Worm (Caenorhabditis elegans): ENCODE results near the gene pmp-2.

pmp-2 gene

DNA sequence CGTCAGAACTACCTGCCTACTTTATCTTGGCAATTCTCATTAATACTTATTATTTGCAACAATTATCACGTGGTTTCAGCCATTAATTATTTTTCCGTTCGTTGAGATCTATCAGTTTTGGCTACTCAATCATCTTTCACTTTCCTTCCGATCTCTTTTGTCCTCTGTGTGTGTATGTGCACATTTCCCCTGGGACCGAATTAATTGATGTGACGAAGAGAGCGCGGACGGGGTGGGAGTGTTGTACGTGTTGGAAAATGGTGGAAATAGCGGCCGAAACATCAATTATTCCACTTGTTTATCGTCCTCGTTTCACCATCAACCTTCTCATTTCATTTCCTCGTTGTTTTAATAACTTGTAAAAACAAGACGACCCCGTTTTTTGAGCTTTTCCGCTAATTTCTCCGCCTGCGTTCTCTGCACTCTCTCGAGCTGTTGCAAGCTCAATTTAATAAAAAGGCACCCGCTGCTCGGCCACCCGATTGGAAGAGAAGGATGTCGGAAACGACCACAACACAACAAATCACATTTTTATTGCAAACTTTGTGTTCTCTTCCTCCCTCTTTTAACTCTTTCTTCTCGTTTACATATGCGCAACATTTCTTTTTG lies 49.2 kb downstream of the pmp-2 start:
- TF ChIP-seq nhr-237 (tag; optimal IDR thresholded peaks at IDR 0.05) (no peak), sea-2 (GFP tag; optimal IDR thresholded peaks at IDR 0.05) (no peak), nhr-76 (tag; optimal IDR thresholded peaks at IDR 0.05) (no peak), fos-1 (tag; optimal IDR thresholded peaks at IDR 0.05) (no peak), tbx-2 (tag; optimal IDR thresholded peaks at IDR 0.05) (peak; percentile 38), egl-27 (tag; optimal IDR thresholded peaks at IDR 0.05) (peak; percentile 86), nfya-1 (tag; optimal IDR thresholded peaks at IDR 0.05; ENCODE audit: insufficient read depth) (peak; percentile 41), unc-62 (GFP tag; optimal IDR thresholded peaks at IDR 0.05) (peak; percentile 94), lsy-12 (tag; optimal IDR thresholded peaks at IDR 0.05) (no peak), ztf-11 (tag; optimal IDR thresholded peaks at IDR 0.05) (peak; percentile 12), R02D3.7 (tag; optimal IDR thresholded peaks at IDR 0.05) (no peak), pqm-1 (tag; optimal IDR thresholded peaks at IDR 0.05) (no peak), ceh-82 (tag; optimal IDR thresholded peaks at IDR 0.05) (no peak), lin-15B (tag; optimal IDR thresholded peaks at IDR 0.05) (no peak), lin-39 (tag; optimal IDR thresholded peaks at IDR 0.05) (peak; percentile 72), egl-5 (tag; optimal IDR thresholded peaks at IDR 0.05) (no peak), nhr-28 (tag; optimal IDR thresholded peaks at IDR 0.05) (no peak), elt-1 (tag; optimal IDR thresholded peaks at IDR 0.05) (no peak), elt-2 (tag; optimal IDR thresholded peaks at IDR 0.05) (no peak), aly-2 (tag; optimal IDR thresholded peaks at IDR 0.05) (no peak), unc-39 (tag; optimal IDR thresholded peaks at IDR 0.05) (peak; percentile 18), skn-1 (tag; optimal IDR thresholded peaks at IDR 0.05) (no peak), ceh-9 (tag; optimal IDR thresholded peaks at IDR 0.05) (no peak), ztf-4 (tag; optimal IDR thresholded peaks at IDR 0.05) (no peak)

DNA sequence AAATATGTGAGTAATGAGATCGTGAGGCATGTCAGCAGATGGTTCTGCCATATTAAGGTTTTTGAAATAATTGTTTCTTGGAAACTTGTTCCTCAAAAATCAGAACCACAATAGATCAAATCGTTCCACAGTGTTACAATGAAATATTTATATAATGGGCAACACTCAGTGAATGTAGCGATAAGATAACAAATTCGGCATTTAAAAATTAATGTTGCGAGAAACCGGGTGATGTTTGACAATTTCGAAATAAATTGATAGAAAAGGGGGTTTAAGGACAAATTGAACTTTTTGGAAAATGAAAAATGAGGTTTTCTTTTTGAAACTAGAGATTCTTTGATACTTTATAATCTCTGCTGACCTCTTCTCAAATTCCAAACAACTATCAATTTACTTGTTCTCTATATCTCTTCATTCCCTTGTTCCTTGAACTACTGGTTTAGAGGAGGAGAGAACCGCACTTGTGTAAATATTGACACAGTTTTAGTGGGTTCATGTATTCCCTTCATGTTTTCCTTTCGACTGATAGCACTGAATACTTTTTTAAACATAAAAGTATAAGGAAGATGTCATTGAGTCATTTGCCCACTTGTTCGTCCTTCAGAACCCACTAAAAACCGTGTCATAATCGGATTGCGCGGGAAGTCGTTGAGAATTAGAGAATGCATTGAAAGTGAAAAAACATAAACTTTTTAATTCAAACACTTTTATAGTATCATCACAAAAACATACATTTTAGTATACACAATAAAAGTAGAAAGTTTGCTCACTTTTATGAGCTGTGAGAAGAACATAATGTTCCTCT lies 50.6 kb downstream of the pmp-2 start:
- peak; percentile 35 for TF ChIP-seq nhr-23 (tag; optimal IDR thresholded peaks at IDR 0.05)
- TF ChIP-seq ama-1 (optimal IDR thresholded peaks at IDR 0.05), result no peak
- TF ChIP-seq nhr-25 (tag; optimal IDR thresholded peaks at IDR 0.05), result peak; percentile 42
- TF ChIP-seq jun-1 (tag; optimal IDR thresholded peaks at IDR 0.05), result peak; percentile 9
- TF ChIP-seq elt-2 (tag; optimal IDR thresholded peaks at IDR 0.05), result peak; percentile 67
- TF ChIP-seq pha-4 (tag; optimal IDR thresholded peaks at IDR 0.05), result peak; percentile 98

DNA sequence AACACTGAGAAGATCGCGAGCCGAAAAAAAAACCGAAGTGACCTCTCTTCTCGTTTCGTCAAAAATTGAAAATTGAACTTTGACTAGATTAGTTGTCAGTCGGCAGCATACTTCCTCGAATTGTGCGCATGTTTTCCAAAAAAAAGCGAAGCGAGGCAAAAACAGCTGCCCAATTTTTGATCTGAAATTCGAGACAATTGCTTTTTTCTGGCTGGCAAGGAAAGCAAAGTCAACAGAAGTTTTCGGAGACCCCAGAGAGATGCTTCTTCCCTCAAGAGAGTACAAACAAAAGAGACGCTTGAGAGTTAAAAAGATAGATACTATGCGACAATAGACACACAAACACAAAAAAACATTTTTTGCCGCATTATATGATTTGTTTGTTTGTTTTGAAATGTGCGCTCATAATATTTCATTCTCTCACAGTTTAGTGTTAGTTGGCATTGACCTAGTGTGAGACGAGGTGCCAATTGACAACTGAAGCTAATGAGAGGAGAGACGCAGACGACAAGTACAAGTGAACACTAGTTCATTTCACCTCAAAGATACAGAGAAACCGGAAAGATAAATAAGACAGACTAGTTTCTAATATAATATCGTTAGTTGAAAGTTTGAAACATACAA lies 51.5 kb downstream of the pmp-2 start:
- TF ChIP-seq egl-27 (tag; optimal IDR thresholded peaks at IDR 0.05), result peak; percentile 95
- no peak for TF ChIP-seq ztf-4 (tag; optimal IDR thresholded peaks at IDR 0.05)
- peak; percentile 73 for TF ChIP-seq nhr-25 (tag; optimal IDR thresholded peaks at IDR 0.05)
- TF ChIP-seq nhr-23 (tag; optimal IDR thresholded peaks at IDR 0.05), result peak; percentile 47
- TF ChIP-seq pha-4 (tag; optimal IDR thresholded peaks at IDR 0.05), result peak; percentile 95
- no peak for TF ChIP-seq nhr-12 (tag; optimal IDR thresholded peaks at IDR 0.05)
- peak; percentile 46 for TF ChIP-seq unc-62 (GFP tag; optimal IDR thresholded peaks at IDR 0.05)

DNA sequence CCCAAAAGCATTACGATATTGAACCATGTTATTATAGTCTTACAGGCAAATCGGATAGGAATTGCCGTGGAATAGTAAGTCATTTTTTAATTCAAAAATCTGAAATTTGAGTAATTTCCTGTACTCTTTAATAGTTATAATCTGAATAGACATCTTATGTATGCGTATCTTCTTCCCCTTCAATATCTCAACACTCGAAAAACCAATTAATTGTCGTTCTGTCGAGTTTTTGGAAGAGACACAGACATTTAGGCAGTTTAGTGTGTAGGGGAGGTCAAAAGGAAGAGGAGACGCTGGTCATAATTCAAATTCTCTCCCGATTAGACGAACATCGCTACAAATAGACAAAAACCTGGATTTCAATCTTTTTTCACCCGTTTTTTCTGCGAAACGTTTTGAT lies 52.1 kb downstream of the pmp-2 start:
- TF ChIP-seq nhr-25 (tag; optimal IDR thresholded peaks at IDR 0.05) (peak; percentile 84), nhr-76 (tag; optimal IDR thresholded peaks at IDR 0.05) (no peak), fkh-10 (GFP tag; optimal IDR thresholded peaks at IDR 0.05) (no peak), elt-1 (tag; optimal IDR thresholded peaks at IDR 0.05) (peak; percentile 74), egl-5 (tag; optimal IDR thresholded peaks at IDR 0.05) (peak; percentile 85), nhr-11 (tag; optimal IDR thresholded peaks at IDR 0.05) (no peak), nhr-43 (tag; optimal IDR thresholded peaks at IDR 0.05; ENCODE audit: poor library complexity, severe bottlenecking) (peak; percentile 39), ceh-9 (tag; optimal IDR thresholded peaks at IDR 0.05) (no peak), tbx-2 (tag; optimal IDR thresholded peaks at IDR 0.05) (no peak), ceh-82 (tag; optimal IDR thresholded peaks at IDR 0.05) (no peak), nhr-67 (tag; optimal IDR thresholded peaks at IDR 0.05) (no peak), lsy-12 (tag; optimal IDR thresholded peaks at IDR 0.05) (no peak), ZK546.5 (tag; optimal IDR thresholded peaks at IDR 0.05) (no peak), mdl-1 (tag; optimal IDR thresholded peaks at IDR 0.05) (no peak), zag-1 (tag; optimal IDR thresholded peaks at IDR 0.05) (no peak), lin-39 (tag; optimal IDR thresholded peaks at IDR 0.05) (peak; percentile 35), sea-2 (GFP tag; optimal IDR thresholded peaks at IDR 0.05) (no peak), ceh-16 (tag; optimal IDR thresholded peaks at IDR 0.05) (no peak), pqm-1 (tag; optimal IDR thresholded peaks at IDR 0.05) (no peak), ceh-28 (tag; optimal IDR thresholded peaks at IDR 0.05) (no peak), nhr-28 (tag; optimal IDR thresholded peaks at IDR 0.05) (no peak), snpc-4 (tag; optimal IDR thresholded peaks at IDR 0.05) (peak; percentile 10), elt-3 (tag; optimal IDR thresholded peaks at IDR 0.05) (no peak), nhr-12 (tag; optimal IDR thresholded peaks at IDR 0.05) (no peak), aly-2 (tag; optimal IDR thresholded peaks at IDR 0.05) (no peak), ztf-4 (tag; optimal IDR thresholded peaks at IDR 0.05) (no peak), fos-1 (tag; optimal IDR thresholded peaks at IDR 0.05) (no peak), mml-1 (tag; optimal IDR thresholded peaks at IDR 0.05) (no peak), daf-12 (tag; optimal IDR thresholded peaks at IDR 0.05) (no peak), egl-27 (tag; optimal IDR thresholded peaks at IDR 0.05) (no peak)

Measured in whole organism, L3 larva.